Fruit fly (Drosophila melanogaster) whole organism, embryonic: Measurements from ENCODE around the gene CG10254.

ENCODE experiments used
- Asciz ChIP-seq: fragments of 200-800 bp; sonication (Bioruptor generic); optimal IDR thresholded peaks from 2 replicates; lab custom pipeline; 2017; ENCODE audit warnings: missing biosample characterization, mild to moderate bottlenecking, missing genetic modification characterization, missing genetic modification reagents
- Atf-2 ChIP-seq: fragments of 200-800 bp; sonication (Bioruptor generic); optimal IDR thresholded peaks from 2 replicates; lab custom pipeline; 2016; ENCODE audit warnings: missing biosample characterization, missing genetic modification characterization
- Bteb2 ChIP-seq: fragments of 200-800 bp; sonication (Bioruptor generic); optimal IDR thresholded peaks from 2 replicates; lab custom pipeline; 2016; ENCODE audit warnings: missing biosample characterization, missing genetic modification characterization
- C15 ChIP-seq: fragments of 200-800 bp; sonication (Bioruptor generic); IDR thresholded peaks from 3 replicates; pipeline ENCODE4 v1.3.6; 2022; ENCODE audit warnings: missing biosample characterization, missing genetic modification characterization
- CG10274 ChIP-seq: fragments of 200-800 bp; sonication (Bioruptor generic); optimal IDR thresholded peaks from 3 replicates; lab custom pipeline; 2017; ENCODE audit warnings: missing biosample characterization, mild to moderate bottlenecking, missing genetic modification characterization
- CG11093 ChIP-seq: fragments of 200-800 bp; sonication (Bioruptor generic); IDR thresholded peaks from 3 replicates; pipeline ENCODE4 v1.3.6; 2022; ENCODE audit warnings: missing biosample characterization, missing genetic modification characterization
- CG12659 ChIP-seq: fragments of 200-800 bp; sonication (Bioruptor generic); optimal IDR thresholded peaks from 3 replicates; lab custom pipeline; 2017; ENCODE audit warnings: mild to moderate bottlenecking, missing biosample characterization, missing genetic modification reagents, missing genetic modification characterization
- CG15479 ChIP-seq: fragments of 200-800 bp; sonication (Bioruptor generic); optimal IDR thresholded peaks from 3 replicates; lab custom pipeline; 2019; ENCODE audit warnings: missing biosample characterization, mild to moderate bottlenecking, missing genetic modification characterization, moderate library complexity
- CG15514 ChIP-seq: fragments of 200-800 bp; sonication (Bioruptor generic); optimal IDR thresholded peaks from 3 replicates; lab custom pipeline; 2017; ENCODE audit warnings: missing biosample characterization, missing genetic modification characterization, mild to moderate bottlenecking, moderate library complexity, missing genetic modification reagents
- CG16813 ChIP-seq: fragments of 200-800 bp; sonication (Bioruptor generic); IDR thresholded peaks from 3 replicates; pipeline ENCODE4 v1.3.6; 2022; ENCODE audit warnings: missing biosample characterization, missing genetic modification characterization; ENCODE audit not compliant: partially characterized antibody
- CG16815 ChIP-seq: fragments of 200-800 bp; sonication (Bioruptor generic); optimal IDR thresholded peaks from 3 replicates; lab custom pipeline; 2017; ENCODE audit warnings: missing biosample characterization, mild to moderate bottlenecking, missing genetic modification characterization
- CG17568 ChIP-seq: fragments of 200-800 bp; sonication (Bioruptor generic); optimal IDR thresholded peaks from 2 replicates; lab custom pipeline; 2018; ENCODE audit warnings: missing biosample characterization, mild to moderate bottlenecking, missing genetic modification characterization, moderate library complexity
- CG18764 ChIP-seq: fragments of 200-800 bp; sonication (Bioruptor generic); optimal IDR thresholded peaks from 3 replicates; lab custom pipeline; 2016; ENCODE audit warnings: missing biosample characterization, missing genetic modification characterization
- CG2120 ChIP-seq: fragments of 200-800 bp; sonication (Bioruptor generic); optimal IDR thresholded peaks from 3 replicates; lab custom pipeline; 2016; ENCODE audit warnings: missing biosample characterization, missing genetic modification characterization
- CG2712 ChIP-seq: fragments of 200-800 bp; optimal IDR thresholded peaks from 3 replicates; lab custom pipeline; 2019; ENCODE audit warnings: missing biosample characterization, mild to moderate bottlenecking, missing genetic modification characterization, moderate library complexity
- CG31365 ChIP-seq: fragments of 200-800 bp; sonication (Bioruptor generic); optimal IDR thresholded peaks from 2 replicates; lab custom pipeline; 2018; ENCODE audit warnings: missing biosample characterization, mild to moderate bottlenecking, missing genetic modification characterization
- CG4707 ChIP-seq: fragments of 200-800 bp; sonication (Bioruptor generic); optimal IDR thresholded peaks from 2 replicates; lab custom pipeline; 2018; ENCODE audit warnings: missing biosample characterization, mild to moderate bottlenecking, missing genetic modification characterization, moderate library complexity
- CG7987 ChIP-seq: fragments of 200-800 bp; sonication (Bioruptor generic); optimal IDR thresholded peaks from 2 replicates; lab custom pipeline; 2018; ENCODE audit warnings: missing biosample characterization, mild to moderate bottlenecking, missing genetic modification characterization, moderate library complexity
- CG8290 ChIP-seq, 3 experiments: fragments of 200-800 bp; sonication (Bioruptor generic); optimal IDR thresholded peaks; 2 replicates each; lab custom pipeline; 2016 to 2019; ENCODE audit warnings: missing biosample characterization in 3 of 3, missing genetic modification characterization in 3 of 3, mild to moderate bottlenecking in 2 of 3, moderate library complexity in 1 of 3
- CG8944 ChIP-seq: fragments of 200-800 bp; sonication (Bioruptor generic); optimal IDR thresholded peaks from 3 replicates; lab custom pipeline; 2016; ENCODE audit warnings: missing biosample characterization, missing genetic modification characterization
- CkIIα-i1 ChIP-seq: fragments of 200-800 bp; sonication (Bioruptor generic); IDR thresholded peaks from 2 replicates; pipeline ENCODE4 v1.3.6; 2022; ENCODE audit warnings: missing biosample characterization, missing genetic modification characterization
- Dfd ChIP-seq, 2 experiments: fragments of >200 bp; optimal IDR thresholded peaks; 2 replicates each; lab custom pipeline; 2017; ENCODE audit warnings: missing biosample characterization in 2 of 2, missing genetic modification characterization in 2 of 2
- Fer2 ChIP-seq: fragments of 200-800 bp; sonication (Bioruptor generic); optimal IDR thresholded peaks from 2 replicates; lab custom pipeline; 2018; ENCODE audit warnings: missing biosample characterization, mild to moderate bottlenecking, missing genetic modification characterization, moderate library complexity
- H15 ChIP-seq: fragments of 200-800 bp; sonication (Bioruptor generic); IDR thresholded peaks from 3 replicates; pipeline ENCODE4 v1.3.6; 2022; ENCODE audit warnings: missing biosample characterization, missing genetic modification characterization
- HLH54F ChIP-seq: fragments of 200-800 bp; sonication (Bioruptor generic); optimal IDR thresholded peaks from 3 replicates; lab custom pipeline; 2016; ENCODE audit warnings: missing biosample characterization, missing genetic modification characterization
- HmgZ ChIP-seq: fragments of 200-800 bp; sonication (Bioruptor generic); optimal IDR thresholded peaks from 2 replicates; lab custom pipeline; 2018; ENCODE audit warnings: missing biosample characterization, mild to moderate bottlenecking, missing genetic modification characterization
- Jarid2 ChIP-seq: fragments of 200-800 bp; sonication (Bioruptor generic); optimal IDR thresholded peaks from 3 replicates; lab custom pipeline; 2017; ENCODE audit warnings: mild to moderate bottlenecking, missing biosample characterization, missing genetic modification reagents, missing genetic modification characterization
- Mrtf ChIP-seq: fragments of 200-800 bp; sonication (Bioruptor generic); IDR thresholded peaks from 3 replicates; pipeline ENCODE4 v1.3.6; 2022; ENCODE audit warnings: missing biosample characterization, missing genetic modification characterization
- Oaz ChIP-seq: fragments of 200-800 bp; sonication (Bioruptor generic); IDR thresholded peaks from 2 replicates; pipeline ENCODE4 v1.3.6; 2022; ENCODE audit warnings: missing biosample characterization, missing genetic modification characterization
- Spps ChIP-seq: fragments of 200-800 bp; sonication (Bioruptor generic); optimal IDR thresholded peaks from 2 replicates; lab custom pipeline; 2018; ENCODE audit warnings: missing biosample characterization, mild to moderate bottlenecking, missing genetic modification characterization
- Sry-δ ChIP-seq: fragments of 200-800 bp; sonication (Bioruptor generic); optimal IDR thresholded peaks from 2 replicates; lab custom pipeline; 2016; ENCODE audit warnings: missing biosample characterization, missing genetic modification characterization
- Ssrp ChIP-seq: fragments of 200-800 bp; sonication (Bioruptor generic); optimal IDR thresholded peaks from 2 replicates; lab custom pipeline; 2018; ENCODE audit warnings: missing biosample characterization, mild to moderate bottlenecking, missing genetic modification characterization, moderate library complexity
- cad ChIP-seq: fragments of >200 bp; optimal IDR thresholded peaks from 2 replicates; lab custom pipeline; 2017; ENCODE audit warnings: missing biosample characterization, missing genetic modification characterization
- chn ChIP-seq: fragments of 200-800 bp; sonication (Bioruptor generic); optimal IDR thresholded peaks from 2 replicates; lab custom pipeline; 2016; ENCODE audit warnings: missing biosample characterization, missing genetic modification characterization
- dmrt11E ChIP-seq: fragments of 200-800 bp; sonication (Bioruptor generic); optimal IDR thresholded peaks from 3 replicates; lab custom pipeline; 2018; ENCODE audit warnings: missing biosample characterization, mild to moderate bottlenecking, missing genetic modification characterization, moderate library complexity
- eve ChIP-seq, 2 experiments: fragments of >200 bp; optimal IDR thresholded peaks; 2 replicates each; lab custom pipeline; 2017; ENCODE audit warnings: missing biosample characterization in 2 of 2, missing genetic modification characterization in 2 of 2
- eyg ChIP-seq: fragments of 200-800 bp; sonication (Bioruptor generic); optimal IDR thresholded peaks from 3 replicates; lab custom pipeline; 2016; ENCODE audit warnings: missing biosample characterization, missing genetic modification characterization
- fd96Cb ChIP-seq: fragments of 200-800 bp; sonication (Bioruptor generic); optimal IDR thresholded peaks from 2 replicates; lab custom pipeline; 2018; ENCODE audit warnings: missing biosample characterization, mild to moderate bottlenecking, missing genetic modification characterization, moderate library complexity
- gcm ChIP-seq: fragments of 200-800 bp; sonication (Bioruptor generic); optimal IDR thresholded peaks from 2 replicates; lab custom pipeline; 2019; ENCODE audit warnings: missing biosample characterization, mild to moderate bottlenecking, missing genetic modification characterization, moderate library complexity
- h ChIP-seq: fragments of >200 bp; optimal IDR thresholded peaks from 2 replicates; lab custom pipeline; 2017
- kay ChIP-seq: fragments of 200-800 bp; sonication (Bioruptor generic); optimal IDR thresholded peaks from 2 replicates; lab custom pipeline; 2016; ENCODE audit warnings: missing biosample characterization, missing genetic modification characterization
- lbe ChIP-seq: fragments of 200-800 bp; sonication (Bioruptor generic); optimal IDR thresholded peaks from 2 replicates; lab custom pipeline; 2016; ENCODE audit warnings: missing biosample characterization, mild to moderate bottlenecking, missing genetic modification characterization
- pnt ChIP-seq: fragments of 200-800 bp; sonication (Bioruptor generic); optimal IDR thresholded peaks from 3 replicates; lab custom pipeline; 2016; ENCODE audit warnings: missing biosample characterization, missing genetic modification characterization
- repo ChIP-seq: fragments of 200-800 bp; sonication (Bioruptor generic); optimal IDR thresholded peaks from 2 replicates; lab custom pipeline; 2016; ENCODE audit warnings: missing biosample characterization, missing genetic modification characterization
- row ChIP-seq: fragments of 200-800 bp; sonication (Bioruptor generic); IDR thresholded peaks from 3 replicates; pipeline ENCODE4 v1.3.6; 2022; ENCODE audit warnings: missing biosample characterization, missing genetic modification characterization
- shn ChIP-seq: fragments of 200-800 bp; sonication (Bioruptor generic); optimal IDR thresholded peaks from 3 replicates; lab custom pipeline; 2016; ENCODE audit warnings: missing biosample characterization, missing genetic modification characterization
- slp2 ChIP-seq: fragments of 200-800 bp; sonication (Bioruptor generic); optimal IDR thresholded peaks from 2 replicates; lab custom pipeline; 2016; ENCODE audit warnings: missing biosample characterization, missing genetic modification characterization
- sob ChIP-seq: fragments of 200-800 bp; sonication (Bioruptor generic); IDR thresholded peaks from 2 replicates; pipeline ENCODE4 v1.3.6; 2022; ENCODE audit warnings: missing biosample characterization, missing genetic modification characterization
- tap ChIP-seq: fragments of 200-800 bp; optimal IDR thresholded peaks from 3 replicates; lab custom pipeline; 2019; ENCODE audit warnings: missing biosample characterization, mild to moderate bottlenecking, missing genetic modification characterization, moderate library complexity
- tx ChIP-seq: fragments of 200-800 bp; sonication (Bioruptor generic); optimal IDR thresholded peaks from 2 replicates; lab custom pipeline; 2016; ENCODE audit warnings: missing biosample characterization, missing genetic modification characterization
- zf30C ChIP-seq: fragments of 200-800 bp; sonication (Bioruptor generic); optimal IDR thresholded peaks from 3 replicates; lab custom pipeline; 2018; ENCODE audit warnings: missing biosample characterization, mild to moderate bottlenecking, missing genetic modification characterization

CG10254 gene

dm6 chr3R:23726740-23727139 lies 32.0 kb upstream of the CG10254 start (continued):
- TF ChIP-seq Jarid2 (peak; percentile 60), CG16813 (GFP tag; lab: Robert Waterston, UW) (no peak), CG7987 (GFP tag; lab: Kevin White, UChicago) (peak; percentile 74), CkIIα-i1 (no peak), CG8944 (GFP tag; lab: Kevin White, UChicago) (peak; percentile 16), CG17568 (peak; percentile 25), CG15479 (no peak), fd96Cb (peak; percentile 49), lbe (peak; percentile 52), Ssrp (peak; percentile 44), CG18764 (peak; percentile 64), CG31365 (tag; lab: Kevin White, UChicago) (peak; percentile 1), CG12659 (GFP tag; lab: Kevin White, UChicago) (peak; percentile 86), sob (GFP tag; lab: Robert Waterston, UW) (peak; percentile 89), Fer2 (tag; lab: Kevin White, UChicago) (peak; percentile 45), Sry-δ (GFP tag; lab: Kevin White, UChicago) (peak; percentile 14), Spps (peak; percentile 23), HmgZ (peak; percentile 77), repo (peak; percentile 13), gcm (GFP tag; lab: Kevin White, UChicago) (peak; percentile 52), C15 (GFP tag; lab: Robert Waterston, UW) (0 out of 3 replicates have a peak, but pooled peaks have one; percentile 50), kay (GFP tag; lab: Kevin White, UChicago) (peak; percentile 51), pnt (GFP tag; lab: Kevin White, UChicago) (peak; percentile 49), CG11093 (GFP tag; lab: Robert Waterston, UW) (0 out of 3 replicates have a peak, but pooled peaks have one; percentile 18), CG4707 (GFP tag; lab: Kevin White, UChicago) (no peak), chn (GFP tag; lab: Kevin White, UChicago) (peak; percentile 35), Oaz (peak; percentile 40; the same call in 1 of the 2 replicates), CG8290 (GFP tag; optimal IDR thresholded peaks at IDR 0.05; lab: Kevin White, UChicago) (peak; percentile 21), CG8290 (tag; optimal IDR thresholded peaks at IDR 0.05; lab: Kevin White, UChicago) (peak in 1 of 2 experiments; percentile 24), CG2712 (tag; lab: Kevin White, UChicago) (peak; percentile 77), tx (peak; percentile 64), Bteb2 (GFP tag; lab: Kevin White, UChicago) (peak; percentile 75), H15 (GFP tag; lab: Robert Waterston, UW) (peak; percentile 60; the same call in 1 of the 3 replicates), shn (GFP tag; lab: Kevin White, UChicago) (peak; percentile 32), eyg (GFP tag; lab: Kevin White, UChicago) (peak; percentile 54), HLH54F (GFP tag; lab: Kevin White, UChicago) (peak; percentile 73), CG15514 (GFP tag; lab: Kevin White, UChicago) (peak; percentile 81), Mrtf (GFP tag; lab: Robert Waterston, UW) (peak; percentile 67; the same call in 1 of the 3 replicates), eve (GFP tag; optimal IDR thresholded peaks at IDR 0.05; lab: Kevin White, UChicago) (peak in 1 of 2 experiments; percentile 11), row (GFP tag; lab: Robert Waterston, UW) (peak; percentile 87), h (lab: Kevin White, UChicago) (no peak), dmrt11E (tag; lab: Kevin White, UChicago) (peak; percentile 5), zf30C (no peak), tap (tag; lab: Kevin White, UChicago) (peak; percentile 63), slp2 (peak; percentile 61), cad (GFP tag; lab: Kevin White, UChicago) (no peak), CG16815 (GFP tag; lab: Kevin White, UChicago) (peak; percentile 66), Atf-2 (peak; percentile 29), Dfd (GFP tag; optimal IDR thresholded peaks at IDR 0.05; lab: Kevin White, UChicago) (no peak), CG10274 (GFP tag; lab: Kevin White, UChicago) (peak; percentile 27), CG2120 (peak; percentile 95), Asciz (GFP tag; lab: Kevin White, UChicago) (peak; percentile 72)
